Fruit fly (Drosophila melanogaster): Measurements from ENCODE around the gene Lar.

Lar gene

dm6 chr2L:19756716-19757115 is 170.3 kb downstream of the Lar start, which contains the start of gene CG10631 (continued):
- peak; percentile 70 for TF ChIP-seq MBD-R2 (GFP tag; IDR thresholded peaks at IDR 0.05)
- TF ChIP-seq CG31388 (GFP tag; optimal IDR thresholded peaks at IDR 0.05): no peak
- TF ChIP-seq HHEX (GFP tag; optimal IDR thresholded peaks at IDR 0.05): no peak
- peak; percentile 78 for TF ChIP-seq CG6791 (GFP tag; IDR thresholded peaks at IDR 0.05; ENCODE audit: partially characterized antibody)
- no peak for TF ChIP-seq CoRest (tag; optimal IDR thresholded peaks at IDR 0.05)
- no peak for TF ChIP-seq Dek (tag; optimal IDR thresholded peaks at IDR 0.05)
- TF ChIP-seq CG7745 (tag; optimal IDR thresholded peaks at IDR 0.05): no peak
- no peak for TF ChIP-seq CG18262 (tag; optimal IDR thresholded peaks at IDR 0.05)
- no peak for TF ChIP-seq caup (GFP tag; optimal IDR thresholded peaks at IDR 0.05; ENCODE audit: severe bottlenecking)
- TF ChIP-seq Dbx (GFP tag; IDR thresholded peaks at IDR 0.05): 0 out of 3 replicates have a peak, but pooled peaks have one; percentile 22
- TF ChIP-seq CG18476 (GFP tag; optimal IDR thresholded peaks at IDR 0.05): no peak
- peak; percentile 63 for TF ChIP-seq Jarid2 (GFP tag; optimal IDR thresholded peaks at IDR 0.05)
- TF ChIP-seq H2.0 (GFP tag; IDR thresholded peaks at IDR 0.05): no peak
- TF ChIP-seq onecut (GFP tag; IDR thresholded peaks at IDR 0.05): peak; percentile 16; the same call in 1 of the 2 replicates
- 0 out of 2 replicates have a peak, but pooled peaks have one; percentile 34 for TF ChIP-seq sob (GFP tag; IDR thresholded peaks at IDR 0.05)
- no peak for TF ChIP-seq nmo (GFP tag; optimal IDR thresholded peaks at IDR 0.05)
- TF ChIP-seq sr (GFP tag; IDR thresholded peaks at IDR 0.05): no peak
- no peak for TF ChIP-seq CG17829 (tag; optimal IDR thresholded peaks at IDR 0.05)
- TF ChIP-seq fd96Cb (tag; optimal IDR thresholded peaks at IDR 0.05): no peak
- no peak for TF ChIP-seq D19B (GFP tag; optimal IDR thresholded peaks at IDR 0.05)
- TF ChIP-seq CG14860 (GFP tag; IDR thresholded peaks at IDR 0.05; ENCODE audit: partially characterized antibody): peak; percentile 63
- no peak for TF ChIP-seq sim (GFP tag; IDR thresholded peaks at IDR 0.05)
- TF ChIP-seq D19A (tag; optimal IDR thresholded peaks at IDR 0.05): no peak
- TF ChIP-seq CG7987 (GFP tag; optimal IDR thresholded peaks at IDR 0.05): no peak
- no peak for TF ChIP-seq yki (optimal IDR thresholded peaks at IDR 0.05)
- TF ChIP-seq CHES-1-like (GFP tag; optimal IDR thresholded peaks at IDR 0.05): no peak
- TF ChIP-seq CTCF (GFP tag; optimal IDR thresholded peaks at IDR 0.05): no peak
- peak; percentile 78 for TF ChIP-seq ato (GFP tag; IDR thresholded peaks at IDR 0.05; ENCODE audit: partially characterized antibody)
- TF ChIP-seq insv (GFP tag; optimal IDR thresholded peaks at IDR 0.05): no peak
- no peak for TF ChIP-seq CG10147 (GFP tag; optimal IDR thresholded peaks at IDR 0.05)
- no peak for TF ChIP-seq ind (GFP tag; optimal IDR thresholded peaks at IDR 0.05)
- peak; percentile 56 for TF ChIP-seq CG15514 (GFP tag; optimal IDR thresholded peaks at IDR 0.05)
- TF ChIP-seq Spps (tag; optimal IDR thresholded peaks at IDR 0.05): no peak
- TF ChIP-seq Hmr (GFP tag; optimal IDR thresholded peaks at IDR 0.05): peak; percentile 18
- TF ChIP-seq Sox102F (GFP tag; optimal IDR thresholded peaks at IDR 0.05): no peak
- no peak for TF ChIP-seq crol (GFP tag; IDR thresholded peaks at IDR 0.05)
- TF ChIP-seq unpg (GFP tag; optimal IDR thresholded peaks at IDR 0.05): no peak
- TF ChIP-seq CG2116 (GFP tag; optimal IDR thresholded peaks at IDR 0.05): peak; percentile 3
- TF ChIP-seq CG18764 (GFP tag; optimal IDR thresholded peaks at IDR 0.05): no peak
- TF ChIP-seq maf-S (GFP tag; optimal IDR thresholded peaks at IDR 0.05): no peak
- TF ChIP-seq wor (GFP tag; IDR thresholded peaks at IDR 0.05): no peak
- TF ChIP-seq CG10543 (GFP tag; optimal IDR thresholded peaks at IDR 0.05): no peak
- TF ChIP-seq Doc3 (GFP tag; IDR thresholded peaks at IDR 0.05; ENCODE audit: partially characterized antibody): peak; percentile 69
- no peak; the same call in 1 of the 2 replicates for TF ChIP-seq stc (GFP tag; IDR thresholded peaks at IDR 0.05)
- peak; percentile 1 for TF ChIP-seq sug (tag; optimal IDR thresholded peaks at IDR 0.05)
- TF ChIP-seq CG11456 (GFP tag; IDR thresholded peaks at IDR 0.05): 0 out of 3 replicates have a peak, but pooled peaks have one; percentile 11
- TF ChIP-seq chinmo (GFP tag; IDR thresholded peaks at IDR 0.05; ENCODE audit: partially characterized antibody): peak; percentile 85; the same call in 2 of the 4 replicates
- TF ChIP-seq Atf3 (GFP tag; optimal IDR thresholded peaks at IDR 0.05): no peak
- no peak for TF ChIP-seq CG1024 (GFP tag; IDR thresholded peaks at IDR 0.05)
- no peak for TF ChIP-seq her (GFP tag; optimal IDR thresholded peaks at IDR 0.05)
- no peak for TF ChIP-seq danr (GFP tag; IDR thresholded peaks at IDR 0.05)

Data from whole organism, embryonic.